Fruit fly (Drosophila melanogaster): ENCODE measurements around the gene CG4375.

Gene CG4375

DNA sequence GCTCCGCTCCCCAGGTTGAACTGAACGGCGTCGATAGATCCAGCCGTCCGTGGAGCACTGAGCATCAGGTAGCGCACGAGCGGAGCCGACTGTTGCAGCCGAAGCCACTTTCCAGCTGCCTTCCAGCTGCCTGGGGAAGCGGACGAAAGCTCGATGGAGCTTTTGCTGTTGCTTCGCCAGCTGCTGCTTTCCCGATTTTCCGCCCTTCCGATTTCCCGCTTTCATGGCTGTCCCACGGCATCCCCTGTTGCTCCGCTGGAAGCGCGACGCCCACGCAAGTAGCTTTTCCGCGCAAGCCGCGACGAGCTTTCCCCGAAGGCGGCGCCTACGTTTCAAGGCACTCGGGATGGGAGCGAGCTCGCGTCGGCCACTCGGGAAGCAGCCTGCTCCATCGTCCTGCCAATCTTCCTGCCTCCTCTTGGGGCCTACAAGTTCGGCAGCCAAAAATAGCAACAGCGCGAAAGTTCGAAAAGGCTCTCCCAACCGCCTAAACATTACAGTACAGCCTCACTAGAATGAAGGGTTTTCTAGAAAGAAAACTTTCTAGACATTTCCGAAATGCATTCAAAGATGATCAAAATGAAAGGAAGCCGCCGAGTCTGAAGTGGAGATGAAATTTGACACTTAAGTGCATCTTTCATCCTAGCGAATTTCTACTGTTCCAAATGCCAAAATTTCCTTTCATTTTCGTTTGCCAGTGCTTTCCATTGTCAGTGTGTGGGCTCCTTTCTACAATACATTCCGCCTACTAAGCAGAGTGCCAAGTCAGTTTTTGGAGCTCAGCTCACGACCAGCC, 16.7 kb upstream of the CG4375 start (continued):
- TF ChIP-seq Mes4 (GFP tag; optimal IDR thresholded peaks at IDR 0.05) (no peak), schlank (tag; optimal IDR thresholded peaks at IDR 0.05) (peak; percentile 13), Hsf (GFP tag; optimal IDR thresholded peaks at IDR 0.05) (peak; percentile 35), Atf3 (GFP tag; optimal IDR thresholded peaks at IDR 0.05) (no peak), Doc2 (GFP tag; IDR thresholded peaks at IDR 0.05) (no peak), Dll (GFP tag; IDR thresholded peaks at IDR 0.05; ENCODE audit: partially characterized antibody) (no peak), ap (GFP tag; IDR thresholded peaks at IDR 0.05) (no peak), CG12104 (GFP tag; optimal IDR thresholded peaks at IDR 0.05) (no peak), jumu (GFP tag; optimal IDR thresholded peaks at IDR 0.05) (no peak), CG12942 (GFP tag; optimal IDR thresholded peaks at IDR 0.05) (no peak), D (optimal IDR thresholded peaks at IDR 0.05) (no peak), D (GFP tag; optimal IDR thresholded peaks at IDR 0.05) (no peak), row (GFP tag; IDR thresholded peaks at IDR 0.05) (peak; percentile 74), CG34422 (GFP tag; IDR thresholded peaks at IDR 0.05) (0 out of 3 replicates have a peak, but pooled peaks have one; percentile 22), Dek (tag; optimal IDR thresholded peaks at IDR 0.05) (peak; percentile 1), CG1832 (GFP tag; optimal IDR thresholded peaks at IDR 0.05) (no peak), MTF-1 (GFP tag; optimal IDR thresholded peaks at IDR 0.05; ENCODE audit: borderline replicate concordance) (no peak), her (GFP tag; optimal IDR thresholded peaks at IDR 0.05) (no peak), Jarid2 (GFP tag; optimal IDR thresholded peaks at IDR 0.05) (no peak), sr (GFP tag; IDR thresholded peaks at IDR 0.05) (peak; percentile 56; the same call in 2 of the 3 replicates), danr (GFP tag; IDR thresholded peaks at IDR 0.05) (no peak), p53 (GFP tag; optimal IDR thresholded peaks at IDR 0.05) (no peak), dmrt11E (tag; optimal IDR thresholded peaks at IDR 0.05) (no peak), ftz-f1 (GFP tag; optimal IDR thresholded peaks at IDR 0.05) (no peak), CG3726 (GFP tag; IDR thresholded peaks at IDR 0.05) (no peak), CG6813 (GFP tag; optimal IDR thresholded peaks at IDR 0.05) (peak; percentile 17), peb (GFP tag; IDR thresholded peaks at IDR 0.05) (no peak), kah (GFP tag; optimal IDR thresholded peaks at IDR 0.05) (no peak), H2.0 (GFP tag; IDR thresholded peaks at IDR 0.05) (no peak), NfI (GFP tag; optimal IDR thresholded peaks at IDR 0.05) (no peak), Dad (GFP tag; optimal IDR thresholded peaks at IDR 0.05) (no peak), Ets65A (GFP tag) (peak; percentile 67), Camta (GFP tag; optimal IDR thresholded peaks at IDR 0.05) (no peak), sob (GFP tag; IDR thresholded peaks at IDR 0.05) (peak; percentile 45), zfh2 (GFP tag; optimal IDR thresholded peaks at IDR 0.05) (peak; percentile 47), grau (tag; optimal IDR thresholded peaks at IDR 0.05) (peak; percentile 82), Ada2b (GFP tag; IDR thresholded peaks at IDR 0.05) (peak; percentile 53), Xrp1 (GFP tag; IDR thresholded peaks at IDR 0.05) (no peak), CG9932 (GFP tag; IDR thresholded peaks at IDR 0.05) (peak; percentile 65), NC2β (GFP tag; optimal IDR thresholded peaks at IDR 0.05) (no peak), crol (GFP tag; IDR thresholded peaks at IDR 0.05) (0 out of 2 replicates have a peak, but pooled peaks have one; percentile 30), chm (GFP tag; IDR thresholded peaks at IDR 0.05) (no peak), Dref (GFP tag; IDR thresholded peaks at IDR 0.05) (no peak), CG7357 (GFP tag; IDR thresholded peaks at IDR 0.05) (no peak), Hand (GFP tag; optimal IDR thresholded peaks at IDR 0.05) (peak; percentile 63), Sry-β (GFP tag; optimal IDR thresholded peaks at IDR 0.05) (no peak), MBD-R2 (GFP tag; IDR thresholded peaks at IDR 0.05) (0 out of 2 replicates have a peak, but pooled peaks have one; percentile 8), Mrtf (GFP tag; IDR thresholded peaks at IDR 0.05) (no peak), CG18599 (GFP tag; optimal IDR thresholded peaks at IDR 0.05) (peak; percentile 85), CG2889 (GFP tag; IDR thresholded peaks at IDR 0.05) (no peak), Atf-2 (GFP tag; optimal IDR thresholded peaks at IDR 0.05) (no peak)

Data from whole organism, embryonic.